Worm (Caenorhabditis elegans) whole organism, L2 larva: Measurements from ENCODE around the gene F13E9.9.

Experiments used
- blmp-1 ChIP-seq: sonication (generic microtip); optimal IDR thresholded peaks from 2 replicates; lab custom pipeline; 2017; ENCODE audit warnings: missing genetic modification characterization, mild to moderate bottlenecking, missing compliant biosample characterization, antibody characterized with exemption, moderate library complexity; ENCODE audit not compliant: insufficient read depth
- egl-27 ChIP-seq: sonication (generic microtip); optimal IDR thresholded peaks from 3 replicates; lab custom pipeline; 2017; ENCODE audit warnings: missing biosample characterization, missing genetic modification reagents, missing genetic modification characterization
- fos-1 ChIP-seq: fragments of 150-350 bp; optimal IDR thresholded peaks from 2 replicates; lab custom pipeline; 2014; ENCODE audit warnings: missing biosample characterization, missing genetic modification characterization
- lsy-2 ChIP-seq, 2 experiments: fragments of 150-350 bp in 1 of 2; sonication (generic microtip) in 1 of 2; optimal IDR thresholded peaks; 2 replicates each; lab custom pipeline; 2014 to 2017; ENCODE audit warnings: missing biosample characterization in 2 of 2, missing genetic modification characterization in 2 of 2
- nhr-237 ChIP-seq: fragments of 150-350 bp; optimal IDR thresholded peaks from 2 replicates; lab custom pipeline; 2014; ENCODE audit warnings: missing biosample characterization, missing genetic modification characterization
- nhr-25 ChIP-seq: fragments of 150-350 bp; sonication (generic microtip); optimal IDR thresholded peaks from 3 replicates; lab custom pipeline; 2014; ENCODE audit warnings: missing biosample characterization, missing genetic modification characterization
- snpc-4 ChIP-seq: fragments of 150-350 bp; optimal IDR thresholded peaks from 2 replicates; lab custom pipeline; 2014; ENCODE audit warnings: missing biosample characterization, missing genetic modification characterization

- TF ChIP-seq nhr-25 (tag; lab: Kevin White, UChicago): no peak
- TF ChIP-seq snpc-4: no peak
- no peak for TF ChIP-seq blmp-1
- peak in 1 of 2 experiments; percentile 19 for TF ChIP-seq lsy-2 (tag; optimal IDR thresholded peaks at IDR 0.05; lab: Kevin White, UChicago)
- TF ChIP-seq egl-27 (tag; lab: Kevin White, UChicago): no peak
- no peak for TF ChIP-seq fos-1 (tag; lab: Kevin White, UChicago)
- no peak for TF ChIP-seq nhr-237 (tag; lab: Kevin White, UChicago)
These were observed 30.3 kb downstream of the F13E9.9 start, which contains the start of gene F13E9.11 for ce11 chrIV:10868629-10869251.
